Worm (Caenorhabditis elegans): ENCODE measurements around the gene mig-22.
A peak's percentile ranks its signal among the peaks of the same experiment; 100 is the strongest.

Gene mig-22

DNA sequence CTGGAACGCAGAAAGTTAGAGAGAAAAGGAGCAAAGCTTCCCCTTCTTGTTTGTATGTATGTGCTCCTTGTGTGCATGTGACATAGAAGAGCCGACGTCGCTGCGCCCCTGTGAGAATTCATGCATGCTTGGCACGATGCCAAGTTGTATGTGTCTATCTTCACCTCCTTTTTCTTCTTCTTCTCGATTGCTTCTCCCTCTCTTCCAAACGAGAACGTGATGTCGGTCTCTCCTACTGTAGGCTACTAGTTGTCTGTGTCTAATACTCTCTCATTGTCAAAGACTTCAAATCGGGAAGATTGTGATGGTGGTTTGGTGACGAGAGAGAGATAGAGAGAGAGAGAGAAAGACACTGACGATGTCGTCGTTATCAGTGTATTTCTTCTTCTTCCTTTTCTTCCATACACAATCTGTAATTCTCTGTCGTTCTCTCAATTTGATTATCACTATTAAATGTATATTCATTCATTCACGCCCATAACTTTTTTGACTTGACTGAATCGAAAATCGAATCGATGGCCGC is 30.1 kb upstream of the mig-22 start:
- TF ChIP-seq egl-27 (tag; optimal IDR thresholded peaks at IDR 0.05): peak; percentile 52 to 55
- peak; percentile 91 for TF ChIP-seq elt-2 (tag; optimal IDR thresholded peaks at IDR 0.05)
- TF ChIP-seq ztf-11 (tag; optimal IDR thresholded peaks at IDR 0.05): peak in 1 of 2 experiments; percentile 49
- TF ChIP-seq ceh-8 (GFP tag; optimal IDR thresholded peaks at IDR 0.05): peak; percentile 28
- no peak for TF ChIP-seq sptf-1 (tag; optimal IDR thresholded peaks at IDR 0.05)
- TF ChIP-seq hpl-2 (GFP tag; optimal IDR thresholded peaks at IDR 0.05): peak; percentile 36
- peak; percentile 85 for TF ChIP-seq nhr-90 (tag; optimal IDR thresholded peaks at IDR 0.05; ENCODE audit: poor library complexity)
- peak; percentile 61 for TF ChIP-seq nhr-77 (tag; optimal IDR thresholded peaks at IDR 0.05)
- TF ChIP-seq fkh-4 (tag; optimal IDR thresholded peaks at IDR 0.05; ENCODE audit: borderline replicate concordance): peak; percentile 11
- no peak for TF ChIP-seq pqm-1 (tag; optimal IDR thresholded peaks at IDR 0.05)
- no peak for TF ChIP-seq unc-98 (GFP tag; IDR thresholded peaks at IDR 0.05)
- peak; percentile 62 for TF ChIP-seq lir-3 (tag; optimal IDR thresholded peaks at IDR 0.05; ENCODE audit: poor library complexity)
- TF ChIP-seq rnt-1 (tag; optimal IDR thresholded peaks at IDR 0.05): peak; percentile 47
- TF ChIP-seq jun-1 (tag; optimal IDR thresholded peaks at IDR 0.05): peak; percentile 84
- TF ChIP-seq hlh-4 (tag; optimal IDR thresholded peaks at IDR 0.05): no peak
- TF ChIP-seq dpl-1 (GFP tag; optimal IDR thresholded peaks at IDR 0.05): peak in 2 of 3 experiments; percentile 27 to 48
- TF ChIP-seq ceh-63 (GFP tag; optimal IDR thresholded peaks at IDR 0.05): no peak
- TF ChIP-seq mab-9 (GFP tag; IDR thresholded peaks at IDR 0.05): 0 out of 2 replicates have a peak, but pooled peaks have one; percentile 67
- peak; percentile 72 for TF ChIP-seq nhr-19 (GFP tag; conservative IDR thresholded peaks at IDR 0.05)
- TF ChIP-seq ztf-4 (tag; optimal IDR thresholded peaks at IDR 0.05): peak; percentile 78
- peak; percentile 89 for TF ChIP-seq nhr-20 (tag; optimal IDR thresholded peaks at IDR 0.05)
- TF ChIP-seq lin-14 (GFP tag; optimal IDR thresholded peaks at IDR 0.05): peak; percentile 98
- no peak for TF ChIP-seq tlp-1 (tag; optimal IDR thresholded peaks at IDR 0.05)
- TF ChIP-seq nhr-47 (tag; optimal IDR thresholded peaks at IDR 0.05): peak; percentile 88
- peak; percentile 40 for TF ChIP-seq C04F5.9 (tag; optimal IDR thresholded peaks at IDR 0.05)
- peak; percentile 20 to 92 for TF ChIP-seq mdl-1 (tag; optimal IDR thresholded peaks at IDR 0.05)
- TF ChIP-seq sup-37 (GFP tag; optimal IDR thresholded peaks at IDR 0.05): peak; percentile 38
- TF ChIP-seq nhr-85 (tag): peak; percentile 98
- peak; percentile 52 for TF ChIP-seq isw-1 (GFP tag; IDR thresholded peaks at IDR 0.05)
- TF ChIP-seq zag-1 (tag; optimal IDR thresholded peaks at IDR 0.05): peak; percentile 71
- TF ChIP-seq pag-3 (tag; optimal IDR thresholded peaks at IDR 0.05; ENCODE audit: borderline replicate concordance, insufficient read depth): peak; percentile 30
- TF ChIP-seq aha-1 (tag; optimal IDR thresholded peaks at IDR 0.05): no peak
- peak; percentile 82 for TF ChIP-seq C16A3.4 (tag; optimal IDR thresholded peaks at IDR 0.05)
- TF ChIP-seq ets-5 (GFP tag; IDR thresholded peaks at IDR 0.05): no peak
- peak; percentile 93 for TF ChIP-seq fkh-8 (tag; optimal IDR thresholded peaks at IDR 0.05)
- peak; percentile 86 for TF ChIP-seq tbx-2 (tag; optimal IDR thresholded peaks at IDR 0.05)
- TF ChIP-seq unc-86 (tag; optimal IDR thresholded peaks at IDR 0.05): peak; percentile 92
- TF ChIP-seq vab-15 (tag; optimal IDR thresholded peaks at IDR 0.05): peak; percentile 25
- TF ChIP-seq efl-1 (optimal IDR thresholded peaks at IDR 0.05): peak; percentile 65 to 81
- peak; percentile 31 to 93 for TF ChIP-seq efl-1 (GFP tag; optimal IDR thresholded peaks at IDR 0.05 in 1 of 2)
- peak; percentile 60 for TF ChIP-seq grh-1 (GFP tag; IDR thresholded peaks at IDR 0.05)
- no peak for TF ChIP-seq ceh-88 (GFP tag; IDR thresholded peaks at IDR 0.05)
- TF ChIP-seq dsc-1 (tag; optimal IDR thresholded peaks at IDR 0.05): peak; percentile 91
- TF ChIP-seq swsn-7 (tag; optimal IDR thresholded peaks at IDR 0.05): peak; percentile 87
- TF ChIP-seq nhr-71 (tag; optimal IDR thresholded peaks at IDR 0.05): peak; percentile 95
- peak; percentile 88 for TF ChIP-seq egl-13 (tag; optimal IDR thresholded peaks at IDR 0.05)
- TF ChIP-seq snpc-4 (tag; optimal IDR thresholded peaks at IDR 0.05): peak; percentile 36
- peak; percentile 73 for TF ChIP-seq sox-4 (tag; optimal IDR thresholded peaks at IDR 0.05)
- peak; percentile 47 for TF ChIP-seq mef-2 (tag; optimal IDR thresholded peaks at IDR 0.05)
- TF ChIP-seq lsy-2 (tag; optimal IDR thresholded peaks at IDR 0.05): peak; percentile 74 to 95
- TF ChIP-seq nhr-11 (tag; optimal IDR thresholded peaks at IDR 0.05): peak; percentile 76
- no peak for TF ChIP-seq lin-39 (tag; optimal IDR thresholded peaks at IDR 0.05)

All from whole organism, L1 larva.